Fruit fly (Drosophila melanogaster) whole organism, embryonic: ENCODE results near the gene CG32106.

ENCODE experiments used
- B-H2 ChIP-seq: fragments of 200-800 bp; sonication (Bioruptor generic); optimal IDR thresholded peaks from 2 replicates; lab custom pipeline; 2018; ENCODE audit warnings: missing biosample characterization, mild to moderate bottlenecking, missing genetic modification characterization
- BEAF-32 ChIP-seq: fragments of 200-800 bp; sonication (Bioruptor generic); optimal IDR thresholded peaks from 3 replicates; lab custom pipeline; 2017; ENCODE audit warnings: missing biosample characterization, missing genetic modification characterization, mild to moderate bottlenecking, moderate library complexity, missing genetic modification reagents
- BtbVII ChIP-seq: fragments of 200-800 bp; sonication (Bioruptor generic); optimal IDR thresholded peaks from 3 replicates; lab custom pipeline; 2017; ENCODE audit warnings: missing biosample characterization, mild to moderate bottlenecking, missing genetic modification characterization
- CG10147 ChIP-seq: fragments of 200-800 bp; sonication (Bioruptor generic); optimal IDR thresholded peaks from 2 replicates; lab custom pipeline; 2019; ENCODE audit warnings: missing biosample characterization, mild to moderate bottlenecking, missing genetic modification characterization, moderate library complexity
- CG10267 ChIP-seq: fragments of 200-800 bp; sonication (Bioruptor generic); optimal IDR thresholded peaks from 2 replicates; lab custom pipeline; 2018; ENCODE audit warnings: missing biosample characterization, mild to moderate bottlenecking, missing genetic modification characterization, moderate library complexity
- CG12071 ChIP-seq: fragments of 200-800 bp; sonication (Bioruptor generic); optimal IDR thresholded peaks from 3 replicates; lab custom pipeline; 2018; ENCODE audit warnings: missing biosample characterization, mild to moderate bottlenecking, missing genetic modification characterization
- CG12391 ChIP-seq: fragments of 200-800 bp; sonication (Bioruptor generic); optimal IDR thresholded peaks from 3 replicates; lab custom pipeline; 2018; ENCODE audit warnings: missing biosample characterization, mild to moderate bottlenecking, missing genetic modification characterization, moderate library complexity
- CG13424 ChIP-seq: fragments of 200-800 bp; sonication (Bioruptor generic); optimal IDR thresholded peaks from 2 replicates; lab custom pipeline; 2019; ENCODE audit warnings: missing biosample characterization, mild to moderate bottlenecking, missing genetic modification characterization, moderate library complexity
- CG15514 ChIP-seq: fragments of 200-800 bp; sonication (Bioruptor generic); optimal IDR thresholded peaks from 3 replicates; lab custom pipeline; 2017; ENCODE audit warnings: missing biosample characterization, missing genetic modification characterization, mild to moderate bottlenecking, moderate library complexity, missing genetic modification reagents
- CG15601 ChIP-seq: fragments of 200-800 bp; sonication (Bioruptor generic); optimal IDR thresholded peaks from 3 replicates; lab custom pipeline; 2019; ENCODE audit warnings: missing biosample characterization, mild to moderate bottlenecking, missing genetic modification characterization, moderate library complexity
- CG15696 ChIP-seq: fragments of 200-800 bp; sonication (Bioruptor generic); optimal IDR thresholded peaks from 2 replicates; lab custom pipeline; 2019; ENCODE audit warnings: missing biosample characterization, mild to moderate bottlenecking, missing genetic modification characterization, moderate library complexity
- CG16863 ChIP-seq: fragments of 200-800 bp; sonication (Bioruptor generic); optimal IDR thresholded peaks from 3 replicates; lab custom pipeline; 2016; ENCODE audit warnings: missing biosample characterization, missing genetic modification characterization
- CG17186 ChIP-seq: fragments of 200-800 bp; sonication (Bioruptor generic); optimal IDR thresholded peaks from 3 replicates; lab custom pipeline; 2017; ENCODE audit warnings: missing biosample characterization, missing genetic modification reagents, missing genetic modification characterization
- CG2116 ChIP-seq: fragments of 200-800 bp; sonication (Bioruptor generic); optimal IDR thresholded peaks from 3 replicates; lab custom pipeline; 2018; ENCODE audit warnings: missing biosample characterization, mild to moderate bottlenecking, missing genetic modification characterization
- CG2129 ChIP-seq: fragments of 200-800 bp; sonication (Bioruptor generic); IDR thresholded peaks from 2 replicates; pipeline ENCODE4 v1.3.6; 2022; ENCODE audit warnings: missing biosample characterization, missing genetic modification characterization; ENCODE audit not compliant: partially characterized antibody
- CG30431 ChIP-seq: fragments of 200-800 bp; sonication (Bioruptor generic); optimal IDR thresholded peaks from 2 replicates; lab custom pipeline; 2017; ENCODE audit warnings: missing biosample characterization, missing genetic modification characterization
- CG33557 ChIP-seq: fragments of 200-800 bp; sonication (Bioruptor generic); optimal IDR thresholded peaks from 2 replicates; lab custom pipeline; 2019; ENCODE audit warnings: missing biosample characterization, mild to moderate bottlenecking, missing genetic modification characterization, moderate library complexity
- CG34422 ChIP-seq: fragments of 200-800 bp; sonication (Bioruptor generic); IDR thresholded peaks from 3 replicates; pipeline ENCODE4 v1.3.6; 2022; ENCODE audit warnings: missing biosample characterization, missing genetic modification characterization
- CG4820 ChIP-seq: fragments of 200-800 bp; sonication (Bioruptor generic); optimal IDR thresholded peaks from 3 replicates; lab custom pipeline; 2016; ENCODE audit warnings: missing biosample characterization, missing genetic modification characterization
- CG7372 ChIP-seq: fragments of 200-800 bp; sonication (Bioruptor generic); IDR thresholded peaks from 2 replicates; pipeline ENCODE4 v1.3.6; 2022; ENCODE audit warnings: missing biosample characterization, missing genetic modification characterization
- CG9437 ChIP-seq: fragments of 200-800 bp; sonication (Bioruptor generic); optimal IDR thresholded peaks from 2 replicates; lab custom pipeline; 2018; ENCODE audit warnings: missing biosample characterization, mild to moderate bottlenecking, missing genetic modification characterization
- CHES-1-like ChIP-seq: fragments of 200-800 bp; sonication (Bioruptor generic); optimal IDR thresholded peaks from 2 replicates; lab custom pipeline; 2016; ENCODE audit warnings: missing biosample characterization, missing genetic modification characterization
- CoRest ChIP-seq: fragments of 200-800 bp; sonication (Bioruptor generic); optimal IDR thresholded peaks from 3 replicates; lab custom pipeline; 2018; ENCODE audit warnings: missing biosample characterization, mild to moderate bottlenecking, missing genetic modification characterization, moderate library complexity
- Dref ChIP-seq: fragments of 200-800 bp; sonication (Bioruptor generic); IDR thresholded peaks from 2 replicates; pipeline ENCODE4 v1.3.6; 2022; ENCODE audit warnings: missing biosample characterization, missing genetic modification characterization
- Ets65A ChIP-seq: fragments of 200-800 bp; sonication (Bioruptor generic); peaks from one replicate; lab custom pipeline; 2016; ENCODE audit warnings: missing biosample characterization, missing genetic modification characterization
- Fer2 ChIP-seq: fragments of 200-800 bp; sonication (Bioruptor generic); optimal IDR thresholded peaks from 2 replicates; lab custom pipeline; 2018; ENCODE audit warnings: missing biosample characterization, mild to moderate bottlenecking, missing genetic modification characterization, moderate library complexity
- HLH4C ChIP-seq: fragments of 200-800 bp; sonication (Bioruptor generic); IDR thresholded peaks from 3 replicates; pipeline ENCODE4 v1.3.6; 2022; ENCODE audit warnings: missing biosample characterization, missing genetic modification characterization; ENCODE audit not compliant: partially characterized antibody
- Hmx ChIP-seq: fragments of 200-800 bp; sonication (Bioruptor generic); optimal IDR thresholded peaks from 2 replicates; lab custom pipeline; 2016; ENCODE audit warnings: missing biosample characterization, missing genetic modification characterization
- Max ChIP-seq: fragments of 200-800 bp; sonication (Bioruptor generic); optimal IDR thresholded peaks from 2 replicates; lab custom pipeline; 2016; ENCODE audit warnings: missing biosample characterization, mild to moderate bottlenecking, missing genetic modification characterization
- Ravus ChIP-seq: fragments of 200-800 bp; sonication (Bioruptor generic); IDR thresholded peaks from 2 replicates; pipeline ENCODE4 v1.3.6; 2022; ENCODE audit warnings: missing biosample characterization, missing genetic modification characterization
- Sry-δ ChIP-seq: fragments of 200-800 bp; sonication (Bioruptor generic); optimal IDR thresholded peaks from 2 replicates; lab custom pipeline; 2016; ENCODE audit warnings: missing biosample characterization, missing genetic modification characterization
- Xbp1 ChIP-seq: fragments of 200-800 bp; sonication (Bioruptor generic); optimal IDR thresholded peaks from 3 replicates; lab custom pipeline; 2016; ENCODE audit warnings: missing biosample characterization, mild to moderate bottlenecking, missing genetic modification characterization
- bbx ChIP-seq: fragments of 200-800 bp; sonication (Bioruptor generic); IDR thresholded peaks from 2 replicates; pipeline ENCODE4 v1.3.6; 2022; ENCODE audit warnings: missing biosample characterization, missing genetic modification characterization; ENCODE audit not compliant: partially characterized antibody
- hb ChIP-seq: fragments of 200-800 bp; sonication (Bioruptor generic); IDR thresholded peaks from 3 replicates; pipeline ENCODE4 v1.3.6; 2022; ENCODE audit warnings: missing biosample characterization, missing genetic modification characterization; ENCODE audit not compliant: partially characterized antibody
- inv ChIP-seq: fragments of 200-800 bp; sonication (Bioruptor generic); IDR thresholded peaks from 2 replicates; pipeline ENCODE4 v1.3.6; 2022; ENCODE audit warnings: missing biosample characterization, missing genetic modification characterization; ENCODE audit not compliant: partially characterized antibody
- knrl ChIP-seq: fragments of 200-800 bp; sonication (Bioruptor generic); IDR thresholded peaks from 3 replicates; pipeline ENCODE4 v1.3.6; 2022; ENCODE audit warnings: missing biosample characterization, missing genetic modification characterization; ENCODE audit not compliant: partially characterized antibody
- lola ChIP-seq, 3 experiments: fragments of >200 bp in 2 of 3; fragments of 200-800 bp in 1 of 3; sonication (Bioruptor generic) in 1 of 3; optimal IDR thresholded peaks; 2 replicates each; lab custom pipeline; 2017 to 2019; ENCODE audit warnings: missing biosample characterization in 3 of 3, missing genetic modification characterization in 3 of 3, mild to moderate bottlenecking in 1 of 3, moderate library complexity in 1 of 3
- mld ChIP-seq: fragments of 200-800 bp; sonication (Bioruptor generic); IDR thresholded peaks from 3 replicates; pipeline ENCODE4 v1.3.6; 2022; ENCODE audit warnings: missing biosample characterization, missing genetic modification characterization; ENCODE audit not compliant: partially characterized antibody
- nerfin-1 ChIP-seq: fragments of 200-800 bp; sonication (Bioruptor generic); optimal IDR thresholded peaks from 3 replicates; lab custom pipeline; 2019; ENCODE audit warnings: missing biosample characterization, mild to moderate bottlenecking, missing genetic modification characterization, moderate library complexity
- nmo ChIP-seq: fragments of 200-800 bp; sonication (Bioruptor generic); optimal IDR thresholded peaks from 2 replicates; lab custom pipeline; 2018; ENCODE audit warnings: missing biosample characterization, mild to moderate bottlenecking, missing genetic modification characterization, moderate library complexity
- pho ChIP-seq: fragments of 200-800 bp; sonication (Bioruptor generic); optimal IDR thresholded peaks from 2 replicates; lab custom pipeline; 2016; ENCODE audit warnings: missing biosample characterization, missing genetic modification characterization
- row ChIP-seq: fragments of 200-800 bp; sonication (Bioruptor generic); IDR thresholded peaks from 3 replicates; pipeline ENCODE4 v1.3.6; 2022; ENCODE audit warnings: missing biosample characterization, missing genetic modification characterization
- schlank ChIP-seq: fragments of 200-800 bp; sonication (Bioruptor generic); optimal IDR thresholded peaks from 2 replicates; lab custom pipeline; 2018; ENCODE audit warnings: missing biosample characterization, mild to moderate bottlenecking, missing genetic modification characterization
- slp2 ChIP-seq: fragments of 200-800 bp; sonication (Bioruptor generic); optimal IDR thresholded peaks from 2 replicates; lab custom pipeline; 2016; ENCODE audit warnings: missing biosample characterization, missing genetic modification characterization
- sna ChIP-seq: fragments of 200-800 bp; sonication (Bioruptor generic); IDR thresholded peaks from 2 replicates; pipeline ENCODE4 v1.3.6; 2022; ENCODE audit warnings: missing biosample characterization, missing genetic modification characterization; ENCODE audit not compliant: partially characterized antibody
- sob ChIP-seq: fragments of 200-800 bp; sonication (Bioruptor generic); IDR thresholded peaks from 2 replicates; pipeline ENCODE4 v1.3.6; 2022; ENCODE audit warnings: missing biosample characterization, missing genetic modification characterization
- stwl ChIP-seq: fragments of 200-800 bp; sonication (Bioruptor generic); optimal IDR thresholded peaks from 3 replicates; lab custom pipeline; 2018; ENCODE audit warnings: missing biosample characterization, mild to moderate bottlenecking, missing genetic modification characterization, moderate library complexity
- sug ChIP-seq: fragments of 200-800 bp; optimal IDR thresholded peaks from 2 replicates; lab custom pipeline; 2019; ENCODE audit warnings: missing biosample characterization, mild to moderate bottlenecking, missing genetic modification characterization, moderate library complexity
- trem ChIP-seq: fragments of 200-800 bp; optimal IDR thresholded peaks from 3 replicates; lab custom pipeline; 2019; ENCODE audit warnings: missing biosample characterization, mild to moderate bottlenecking, missing genetic modification characterization, moderate library complexity

Gene CG32106

DNA sequence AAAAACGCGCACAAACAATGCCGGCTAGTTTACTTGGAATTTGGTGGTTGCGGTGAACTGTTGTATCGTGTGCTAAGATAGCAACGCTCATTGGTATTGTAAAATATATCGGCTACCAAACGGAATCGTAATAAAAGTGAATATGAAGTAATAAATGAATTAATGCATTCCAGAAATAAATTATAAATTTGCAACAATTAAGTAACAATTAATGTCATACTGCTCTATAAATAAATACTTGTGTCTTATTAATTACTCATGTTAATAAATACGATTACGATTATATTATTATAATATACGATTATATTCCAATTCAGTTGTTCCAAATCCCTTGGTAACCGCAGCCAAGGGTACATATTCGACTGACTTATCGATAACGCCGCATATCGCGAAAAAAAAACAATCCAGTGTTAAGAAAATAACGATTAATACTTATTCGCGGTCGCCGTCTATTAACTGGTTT lies 43.9 kb downstream of the CG32106 start, which contains the start of the genes SmD1 and Ptp69D (continued):
- TF ChIP-seq CG2129 = peak; percentile 54; the same call in 1 of the 2 replicates
- TF ChIP-seq hb (GFP tag; lab: Robert Waterston, UW) = peak; percentile 73
- peak; percentile 22 for TF ChIP-seq CG15696
- TF ChIP-seq CHES-1-like (GFP tag; lab: Kevin White, UChicago) = no peak
- TF ChIP-seq CG30431 (GFP tag; lab: Kevin White, UChicago) = no peak
- TF ChIP-seq CG12391 (tag; lab: Kevin White, UChicago) = peak; percentile 66
- peak; percentile 35 for TF ChIP-seq Max
- no peak for TF ChIP-seq sob (GFP tag; lab: Robert Waterston, UW)
- TF ChIP-seq knrl (GFP tag; lab: Robert Waterston, UW) = peak; percentile 93
- no peak for TF ChIP-seq CG34422 (GFP tag; lab: Robert Waterston, UW)
- peak; percentile 81 for TF ChIP-seq CG10267 (tag; lab: Kevin White, UChicago)
- peak; percentile 13 for TF ChIP-seq CG33557
- TF ChIP-seq CG9437 (GFP tag; lab: Kevin White, UChicago) = peak; percentile 17
- peak; percentile 14 for TF ChIP-seq CG4820 (GFP tag; lab: Kevin White, UChicago)
- TF ChIP-seq CG15601 (tag; lab: Kevin White, UChicago) = peak; percentile 3
- TF ChIP-seq sug (tag; lab: Kevin White, UChicago) = peak; percentile 29
- TF ChIP-seq mld (GFP tag; lab: Robert Waterston, UW) = 0 out of 3 replicates have a peak, but pooled peaks have one; percentile 40
- peak; percentile 94 for TF ChIP-seq BEAF-32 (GFP tag; lab: Kevin White, UChicago)
- peak; percentile 15 for TF ChIP-seq nerfin-1
- TF ChIP-seq CG12071 (GFP tag; lab: Kevin White, UChicago) = no peak
- peak; percentile 83 for TF ChIP-seq CG2116 (GFP tag; lab: Kevin White, UChicago)
- peak; percentile 23 for TF ChIP-seq CG13424 (tag; lab: Kevin White, UChicago)
- TF ChIP-seq CG17186 (GFP tag; lab: Kevin White, UChicago) = peak; percentile 56
- peak in 1 of 3 experiments; percentile 33 for TF ChIP-seq lola (GFP tag; optimal IDR thresholded peaks at IDR 0.05; lab: Kevin White, UChicago)
- peak; percentile 82 for TF ChIP-seq inv
- TF ChIP-seq CG7372 (GFP tag; lab: Robert Waterston, UW) = no peak
- peak; percentile 65 for TF ChIP-seq CG15514 (GFP tag; lab: Kevin White, UChicago)
- TF ChIP-seq Hmx (GFP tag; lab: Kevin White, UChicago) = no peak
- peak; percentile 32 for TF ChIP-seq Ets65A (GFP tag; lab: Kevin White, UChicago)
- peak; percentile 68 for TF ChIP-seq trem
- TF ChIP-seq slp2 (GFP tag; lab: Kevin White, UChicago) = no peak
- TF ChIP-seq sna (GFP tag; lab: Robert Waterston, UW) = peak; percentile 81
- TF ChIP-seq BtbVII (GFP tag; lab: Kevin White, UChicago) = no peak
- TF ChIP-seq B-H2 = peak; percentile 9
- TF ChIP-seq schlank (tag; lab: Kevin White, UChicago) = no peak
- TF ChIP-seq Ravus (GFP tag; lab: Robert Waterston, UW) = no peak
- TF ChIP-seq nmo (GFP tag; lab: Kevin White, UChicago) = peak; percentile 68
- TF ChIP-seq Fer2 (tag; lab: Kevin White, UChicago) = no peak
- TF ChIP-seq CoRest = no peak
- no peak for TF ChIP-seq CG16863 (GFP tag; lab: Kevin White, UChicago)
- peak; percentile 72 for TF ChIP-seq Dref (GFP tag; lab: Robert Waterston, UW)
- TF ChIP-seq HLH4C = peak; percentile 81
- peak; percentile 62 for TF ChIP-seq bbx
- TF ChIP-seq CG10147 (GFP tag; lab: Kevin White, UChicago) = peak; percentile 22
- TF ChIP-seq Xbp1 (GFP tag; lab: Kevin White, UChicago) = peak; percentile 6
- peak; percentile 69 for TF ChIP-seq stwl (tag; lab: Kevin White, UChicago)
- TF ChIP-seq pho (GFP tag; lab: Kevin White, UChicago) = no peak
- peak; percentile 88 for TF ChIP-seq row (GFP tag; lab: Robert Waterston, UW)
- TF ChIP-seq Sry-δ (GFP tag; lab: Kevin White, UChicago) = peak; percentile 45
